Worm (Caenorhabditis elegans) whole organism, L1 larva: ENCODE results near the gene sre-28.

Experiments used
- C04F5.9 ChIP-seq: sonication (generic microtip); optimal IDR thresholded peaks from 2 replicates; lab custom pipeline; 2016; ENCODE audit warnings: missing genetic modification characterization, missing compliant biosample characterization
- C16A3.4 ChIP-seq: fragments of 150-350 bp; optimal IDR thresholded peaks from 2 replicates; lab custom pipeline; 2014; ENCODE audit warnings: missing biosample characterization, missing genetic modification characterization
- C34B4.2 ChIP-seq: sonication (generic microtip); optimal IDR thresholded peaks from 2 replicates; lab custom pipeline; 2017; ENCODE audit warnings: mild to moderate bottlenecking, missing genetic modification characterization, missing compliant biosample characterization
- F16B12.6 ChIP-seq: fragments of 150-350 bp; optimal IDR thresholded peaks from 2 replicates; lab custom pipeline; 2014; ENCODE audit warnings: missing biosample characterization, missing genetic modification characterization
- aha-1 ChIP-seq: fragments of 150-350 bp; optimal IDR thresholded peaks from 2 replicates; lab custom pipeline; 2014; ENCODE audit warnings: missing biosample characterization, missing genetic modification characterization
- alr-1 ChIP-seq: fragments of 200-800 bp; sonication (Bioruptor generic); optimal IDR thresholded peaks from 2 replicates; lab custom pipeline; 2018; ENCODE audit warnings: borderline replicate concordance, mild to moderate bottlenecking, missing genetic modification characterization, missing compliant biosample characterization
- aly-2 ChIP-seq: fragments of 150-350 bp; optimal IDR thresholded peaks from 2 replicates; lab custom pipeline; 2014; ENCODE audit warnings: missing biosample characterization, missing genetic modification characterization
- ama-1 ChIP-seq: fragments of 150-350 bp; optimal IDR thresholded peaks from 2 replicates; lab custom pipeline; 2014
- blmp-1 ChIP-seq: fragments of 150-350 bp; optimal IDR thresholded peaks from 2 replicates; lab custom pipeline; 2014; ENCODE audit warnings: missing biosample characterization, missing genetic modification characterization
- ceh-63 ChIP-seq: fragments of 200-800 bp; sonication (Bioruptor generic); optimal IDR thresholded peaks from 2 replicates; lab custom pipeline; 2018; ENCODE audit warnings: mild to moderate bottlenecking, missing genetic modification characterization, missing compliant biosample characterization
- ces-1 ChIP-seq: fragments of 150-350 bp; optimal IDR thresholded peaks from 2 replicates; lab custom pipeline; 2014; ENCODE audit warnings: missing biosample characterization, missing genetic modification reagents, missing genetic modification characterization
- dpl-1 ChIP-seq, 3 experiments: fragments of 150-350 bp in 2 of 3; sonication (generic microtip) in 1 of 3; optimal IDR thresholded peaks; 2 replicates each; lab custom pipeline; 2014 to 2017; ENCODE audit warnings: missing biosample characterization in 3 of 3, missing genetic modification characterization in 3 of 3, missing genetic modification reagents in 3 of 3
- efl-3 ChIP-seq: fragments of 200-800 bp; sonication (Bioruptor generic); optimal IDR thresholded peaks from 2 replicates; lab custom pipeline; 2018; ENCODE audit warnings: mild to moderate bottlenecking, missing genetic modification characterization, missing compliant biosample characterization
- egl-27 ChIP-seq, 2 experiments: fragments of 150-350 bp in 1 of 2; sonication (generic microtip); optimal IDR thresholded peaks; 3 replicates each; lab custom pipeline; 2017 to 2018; ENCODE audit warnings: missing biosample characterization in 2 of 2, missing genetic modification characterization in 2 of 2, missing genetic modification reagents in 2 of 2
- elt-3 ChIP-seq, 6 experiments: fragments of 150-350 bp in 1 of 6; sonication (generic microtip); optimal IDR thresholded peaks; 2 replicates each; lab custom pipeline; 2017 to 2018; ENCODE audit warnings: missing biosample characterization in 6 of 6, missing genetic modification characterization in 6 of 6, inconsistent platforms in 1 of 6
- ets-5 ChIP-seq: fragments of 200-800 bp; sonication (Bioruptor generic); IDR thresholded peaks from 2 replicates; pipeline ENCODE4 v1.3.6; 2022; ENCODE audit warnings: missing genetic modification characterization, missing compliant biosample characterization
- fkh-4 ChIP-seq: sonication (generic microtip); optimal IDR thresholded peaks from 2 replicates; lab custom pipeline; 2016; ENCODE audit warnings: missing compliant biosample characterization, missing genetic modification characterization, borderline replicate concordance
- fkh-8 ChIP-seq: sonication (generic microtip); optimal IDR thresholded peaks from 2 replicates; lab custom pipeline; 2016; ENCODE audit warnings: mild to moderate bottlenecking, missing genetic modification characterization, missing compliant biosample characterization
- grh-1 ChIP-seq: fragments of 200-800 bp; sonication (Bioruptor generic); IDR thresholded peaks from 2 replicates; pipeline ENCODE4 v1.3.6; 2022; ENCODE audit warnings: missing genetic modification reagents, missing genetic modification characterization, missing compliant biosample characterization
- hlh-4 ChIP-seq: sonication (generic microtip); optimal IDR thresholded peaks from 2 replicates; lab custom pipeline; 2016; ENCODE audit warnings: mild to moderate bottlenecking, missing genetic modification characterization, missing compliant biosample characterization
- isw-1 ChIP-seq: fragments of 200-800 bp; sonication (Bioruptor generic); IDR thresholded peaks from 2 replicates; pipeline ENCODE4 v1.3.6; 2022; ENCODE audit warnings: missing genetic modification characterization, missing compliant biosample characterization
- lin-13 ChIP-seq: fragments of 150-350 bp; optimal IDR thresholded peaks from 2 replicates; lab custom pipeline; 2014; ENCODE audit warnings: missing biosample characterization, missing genetic modification reagents, missing genetic modification characterization
- lin-14 ChIP-seq: fragments of 200-800 bp; sonication (Bioruptor generic); optimal IDR thresholded peaks from 2 replicates; lab custom pipeline; 2018; ENCODE audit warnings: mild to moderate bottlenecking, missing genetic modification characterization, moderate library complexity, missing compliant biosample characterization
- lin-15B ChIP-seq: fragments of 150-350 bp; sonication (generic microtip); optimal IDR thresholded peaks from 3 replicates; lab custom pipeline; 2014; ENCODE audit warnings: missing biosample characterization, missing genetic modification characterization
- lsy-2 ChIP-seq, 2 experiments: fragments of 150-350 bp; optimal IDR thresholded peaks; 2 replicates each; lab custom pipeline; 2014; ENCODE audit warnings: missing biosample characterization in 2 of 2, missing genetic modification characterization in 2 of 2
- mdl-1 ChIP-seq, 2 experiments: fragments of 150-350 bp; optimal IDR thresholded peaks; 2 replicates each; lab custom pipeline; 2014 to 2017; ENCODE audit warnings: missing biosample characterization in 2 of 2, missing genetic modification characterization in 2 of 2, inconsistent platforms in 1 of 2
- mef-2 ChIP-seq: fragments of 150-350 bp; optimal IDR thresholded peaks from 2 replicates; lab custom pipeline; 2014; ENCODE audit warnings: missing biosample characterization, missing genetic modification characterization
- mep-1 ChIP-seq: fragments of 150-350 bp; optimal IDR thresholded peaks from 2 replicates; lab custom pipeline; 2014; ENCODE audit warnings: missing biosample characterization, missing genetic modification characterization
- nhr-12 ChIP-seq: sonication (generic microtip); optimal IDR thresholded peaks from 2 replicates; lab custom pipeline; 2017; ENCODE audit warnings: missing biosample characterization, missing genetic modification characterization
- nhr-19 ChIP-seq: fragments of 200-800 bp; sonication (Bioruptor generic); conservative IDR thresholded peaks from 2 replicates; pipeline ENCODE4 v1.3.6; 2022; ENCODE audit warnings: missing genetic modification characterization, missing compliant biosample characterization
- nhr-20 ChIP-seq: sonication (generic microtip); optimal IDR thresholded peaks from 2 replicates; lab custom pipeline; 2016; ENCODE audit warnings: mild to moderate bottlenecking, missing genetic modification characterization, missing compliant biosample characterization
- nhr-237 ChIP-seq: fragments of 150-350 bp; optimal IDR thresholded peaks from 2 replicates; lab custom pipeline; 2014; ENCODE audit warnings: missing biosample characterization, missing genetic modification characterization
- nhr-28 ChIP-seq: fragments of 150-350 bp; optimal IDR thresholded peaks from 2 replicates; lab custom pipeline; 2014; ENCODE audit warnings: missing biosample characterization, missing genetic modification characterization
- nhr-71 ChIP-seq: sonication (generic microtip); optimal IDR thresholded peaks from 2 replicates; lab custom pipeline; 2016; ENCODE audit warnings: mild to moderate bottlenecking, missing genetic modification characterization, moderate library complexity, missing compliant biosample characterization
- nhr-76 ChIP-seq: sonication (generic microtip); optimal IDR thresholded peaks from 2 replicates; lab custom pipeline; 2017; ENCODE audit warnings: missing biosample characterization, missing genetic modification characterization
- nhr-84 ChIP-seq: sonication (generic microtip); optimal IDR thresholded peaks from 2 replicates; lab custom pipeline; 2017; ENCODE audit warnings: missing biosample characterization, missing genetic modification characterization
- nhr-85 ChIP-seq: sonication (generic microtip); peaks from one replicate; lab custom pipeline; 2016; ENCODE audit warnings: missing genetic modification characterization, inconsistent platforms, missing compliant biosample characterization
- nhr-90 ChIP-seq: sonication (generic microtip); optimal IDR thresholded peaks from 2 replicates; lab custom pipeline; 2016; ENCODE audit warnings: mild to moderate bottlenecking, missing genetic modification characterization, missing compliant biosample characterization; ENCODE audit not compliant: poor library complexity
- pax-3 ChIP-seq: fragments of 200-800 bp; sonication (Bioruptor generic); optimal IDR thresholded peaks from 2 replicates; lab custom pipeline; 2018; ENCODE audit warnings: mild to moderate bottlenecking, missing genetic modification characterization, moderate library complexity, missing compliant biosample characterization
- rnt-1 ChIP-seq: sonication (generic microtip); optimal IDR thresholded peaks from 2 replicates; lab custom pipeline; 2016; ENCODE audit warnings: mild to moderate bottlenecking, missing genetic modification characterization, moderate library complexity, missing compliant biosample characterization
- skn-1 ChIP-seq: fragments of 150-350 bp; optimal IDR thresholded peaks from 2 replicates; lab custom pipeline; 2014; ENCODE audit warnings: missing biosample characterization, missing genetic modification characterization
- snpc-4 ChIP-seq: fragments of 150-350 bp; optimal IDR thresholded peaks from 2 replicates; lab custom pipeline; 2014; ENCODE audit warnings: missing biosample characterization, missing genetic modification characterization
- snu-23 ChIP-seq: sonication (generic microtip); optimal IDR thresholded peaks from 2 replicates; lab custom pipeline; 2016; ENCODE audit warnings: missing genetic modification characterization, missing compliant biosample characterization
- sox-4 ChIP-seq: sonication (generic microtip); optimal IDR thresholded peaks from 2 replicates; lab custom pipeline; 2016; ENCODE audit warnings: missing genetic modification characterization, missing compliant biosample characterization
- sptf-1 ChIP-seq: fragments of 150-350 bp; optimal IDR thresholded peaks from 2 replicates; lab custom pipeline; 2014; ENCODE audit warnings: missing biosample characterization, missing genetic modification characterization
- swsn-7 ChIP-seq: sonication (generic microtip); optimal IDR thresholded peaks from 2 replicates; lab custom pipeline; 2016; ENCODE audit warnings: missing genetic modification characterization, missing compliant biosample characterization
- tbx-2 ChIP-seq: sonication (generic microtip); optimal IDR thresholded peaks from 2 replicates; lab custom pipeline; 2016; ENCODE audit warnings: missing genetic modification characterization, missing compliant biosample characterization
- tlp-1 ChIP-seq: fragments of 150-350 bp; optimal IDR thresholded peaks from 2 replicates; lab custom pipeline; 2014; ENCODE audit warnings: missing biosample characterization, missing genetic modification characterization
- vab-15 ChIP-seq: sonication (generic microtip); optimal IDR thresholded peaks from 2 replicates; lab custom pipeline; 2017; ENCODE audit warnings: missing genotype, mild to moderate bottlenecking, missing genetic modification characterization, missing compliant biosample characterization
- xbp-1 ChIP-seq: sonication (generic microtip); optimal IDR thresholded peaks from 2 replicates; lab custom pipeline; 2016; ENCODE audit warnings: missing genetic modification characterization, missing compliant biosample characterization
- zip-4 ChIP-seq: fragments of 200-800 bp; sonication (Bioruptor generic); optimal IDR thresholded peaks from 2 replicates; lab custom pipeline; 2018; ENCODE audit warnings: mild to moderate bottlenecking, missing genetic modification characterization, moderate library complexity, missing compliant biosample characterization
- ztf-11 ChIP-seq, 2 experiments: sonication (generic microtip); optimal IDR thresholded peaks; 2 replicates each; lab custom pipeline; 2016 to 2017; ENCODE audit warnings: missing genetic modification characterization in 2 of 2, missing biosample characterization in 1 of 2, missing compliant biosample characterization in 1 of 2
- ztf-4 ChIP-seq: fragments of 150-350 bp; optimal IDR thresholded peaks from 2 replicates; lab custom pipeline; 2014; ENCODE audit warnings: missing biosample characterization, missing genetic modification characterization

The sre-28 gene

ce11 chrV:9965891-9966290, 21.7 kb downstream of the sre-28 start:
- TF ChIP-seq lin-14 (GFP tag; lab: Kevin White, UChicago) (peak; percentile 21), fkh-8 (peak; percentile 33), lsy-2 (tag; optimal IDR thresholded peaks at IDR 0.05; lab: Kevin White, UChicago) (no peak), xbp-1 (no peak)
- TF ChIP-seq, all 84 proteins: peak for 2

ce11 chrV:9970119-9970518, 25.9 kb downstream of the sre-28 start:
- TF ChIP-seq aly-2 (tag; lab: Kevin White, UChicago): no peak
- peak; percentile 47 for TF ChIP-seq pax-3 (tag; lab: Kevin White, UChicago)
- no peak for TF ChIP-seq nhr-84
- peak; percentile 36 for TF ChIP-seq lin-15B
- peak; percentile 76 for TF ChIP-seq rnt-1 (tag; lab: Kevin White, UChicago)
- TF ChIP-seq skn-1 (tag; lab: Kevin White, UChicago): peak; percentile 76
- peak; percentile 69 for TF ChIP-seq tbx-2
- peak; percentile 22 for TF ChIP-seq C04F5.9
- no peak for TF ChIP-seq egl-27 (tag; optimal IDR thresholded peaks at IDR 0.05; lab: Kevin White, UChicago)
- TF ChIP-seq nhr-90: peak; percentile 47
- TF ChIP-seq snpc-4: peak; percentile 10
- no peak for TF ChIP-seq hlh-4
- no peak for TF ChIP-seq efl-3 (GFP tag; lab: Kevin White, UChicago)
- TF ChIP-seq ets-5 (GFP tag; lab: Robert Waterston, UW): no peak
- no peak for TF ChIP-seq alr-1 (tag; lab: Kevin White, UChicago)
- TF ChIP-seq ztf-4 (tag; lab: Kevin White, UChicago): no peak
- no peak for TF ChIP-seq nhr-12 (tag; lab: Kevin White, UChicago)
- no peak for TF ChIP-seq C34B4.2 (tag; lab: Kevin White, UChicago)
- peak; percentile 72 for TF ChIP-seq swsn-7
- TF ChIP-seq grh-1 (GFP tag; lab: Robert Waterston, UW): peak; percentile 31; the same call in 1 of the 2 replicates
- no peak for TF ChIP-seq zip-4 (GFP tag; lab: Kevin White, UChicago)
- no peak for TF ChIP-seq nhr-237
- no peak for TF ChIP-seq vab-15
- peak; percentile 72 for TF ChIP-seq mep-1 (tag; lab: Kevin White, UChicago)
- TF ChIP-seq ztf-11 (tag; optimal IDR thresholded peaks at IDR 0.05; lab: Kevin White, UChicago): no peak
- no peak for TF ChIP-seq nhr-28
- no peak for TF ChIP-seq elt-3 (tag; optimal IDR thresholded peaks at IDR 0.05; lab: Kevin White, UChicago)
- peak; percentile 64 for TF ChIP-seq nhr-19 (GFP tag; lab: Robert Waterston, UW)
- TF ChIP-seq mdl-1 (tag; optimal IDR thresholded peaks at IDR 0.05; lab: Kevin White, UChicago): peak in 1 of 2 experiments; percentile 35
- TF ChIP-seq snu-23 (GFP tag; lab: Kevin White, UChicago): peak; percentile 81
- TF ChIP-seq nhr-71 (tag; lab: Kevin White, UChicago): peak; percentile 75
- no peak for TF ChIP-seq sptf-1 (tag; lab: Kevin White, UChicago)
- no peak for TF ChIP-seq sox-4 (tag; lab: Kevin White, UChicago)
- TF ChIP-seq mef-2 (tag; lab: Kevin White, UChicago): no peak
- no peak for TF ChIP-seq nhr-85 (tag; lab: Kevin White, UChicago)
- peak; percentile 54 for TF ChIP-seq C16A3.4 (tag; lab: Kevin White, UChicago)
- TF ChIP-seq fkh-4 (tag; lab: Kevin White, UChicago): no peak
- TF ChIP-seq isw-1 (GFP tag; lab: Robert Waterston, UW): no peak
- peak; percentile 30 for TF ChIP-seq F16B12.6
- no peak for TF ChIP-seq ces-1 (GFP tag; lab: Kevin White, UChicago)
- TF ChIP-seq dpl-1 (GFP tag; optimal IDR thresholded peaks at IDR 0.05; lab: Kevin White, UChicago): peak in 2 of 3 experiments; percentile 45 to 46
- no peak for TF ChIP-seq aha-1 (tag; lab: Kevin White, UChicago)
- no peak for TF ChIP-seq nhr-76 (tag; lab: Kevin White, UChicago)
- TF ChIP-seq blmp-1 (tag; lab: Kevin White, UChicago): no peak
- no peak for TF ChIP-seq lin-13 (GFP tag; lab: Kevin White, UChicago)
- TF ChIP-seq tlp-1 (tag; lab: Kevin White, UChicago): no peak
- TF ChIP-seq nhr-20 (tag; lab: Kevin White, UChicago): peak; percentile 72
- no peak for TF ChIP-seq ama-1 (lab: Kevin White, UChicago)
- TF ChIP-seq ceh-63 (GFP tag; lab: Kevin White, UChicago): peak; percentile 24
